Worm (Caenorhabditis elegans) whole organism, L3 larva: ENCODE data around the gene fnta-1.

Experiments
- R02D3.7 ChIP-seq: fragments of 150-350 bp; optimal IDR thresholded peaks from 2 replicates; lab custom pipeline; 2014; ENCODE audit warnings: missing biosample characterization, missing genetic modification characterization
- ZK546.5 ChIP-seq: sonication (generic microtip); optimal IDR thresholded peaks from 2 replicates; lab custom pipeline; 2017; ENCODE audit warnings: missing biosample characterization, missing genetic modification characterization
- aly-2 ChIP-seq: fragments of 150-350 bp; optimal IDR thresholded peaks from 2 replicates; lab custom pipeline; 2014; ENCODE audit warnings: missing biosample characterization, missing genetic modification characterization
- ama-1 ChIP-seq: fragments of 150-350 bp; optimal IDR thresholded peaks from 2 replicates; lab custom pipeline; 2018
- ceh-16 ChIP-seq: sonication (generic microtip); optimal IDR thresholded peaks from 2 replicates; lab custom pipeline; 2017; ENCODE audit warnings: missing biosample characterization, missing genetic modification characterization
- ceh-28 ChIP-seq: fragments of 150-350 bp; optimal IDR thresholded peaks from 2 replicates; lab custom pipeline; 2014; ENCODE audit warnings: missing biosample characterization, missing genetic modification reagents, missing genetic modification characterization
- ceh-82 ChIP-seq: fragments of 150-350 bp; optimal IDR thresholded peaks from 2 replicates; lab custom pipeline; 2014; ENCODE audit warnings: missing biosample characterization, missing genetic modification characterization
- ceh-9 ChIP-seq: sonication (generic microtip); optimal IDR thresholded peaks from 2 replicates; lab custom pipeline; 2018; ENCODE audit warnings: missing biosample characterization, missing genetic modification characterization
- daf-12 ChIP-seq: fragments of 150-350 bp; optimal IDR thresholded peaks from 2 replicates; lab custom pipeline; 2014; ENCODE audit warnings: missing biosample characterization, missing genetic modification reagents, missing genetic modification characterization
- egl-27 ChIP-seq: sonication (generic microtip); optimal IDR thresholded peaks from 4 replicates; lab custom pipeline; 2017; ENCODE audit warnings: missing biosample characterization, missing genetic modification reagents, missing genetic modification characterization
- egl-5 ChIP-seq: fragments of 150-350 bp; optimal IDR thresholded peaks from 2 replicates; lab custom pipeline; 2017; ENCODE audit warnings: missing biosample characterization, missing genetic modification reagents, missing genetic modification characterization, inconsistent platforms
- elt-1 ChIP-seq: fragments of 150-350 bp; optimal IDR thresholded peaks from 2 replicates; lab custom pipeline; 2014; ENCODE audit warnings: missing biosample characterization, missing genetic modification characterization
- elt-2 ChIP-seq: sonication (generic microtip); optimal IDR thresholded peaks from 2 replicates; lab custom pipeline; 2016; ENCODE audit warnings: missing genetic modification reagents, mild to moderate bottlenecking, missing genetic modification characterization, missing compliant biosample characterization
- elt-3 ChIP-seq, 3 experiments: fragments of 150-350 bp in 1 of 3; sonication (generic microtip) in 2 of 3; optimal IDR thresholded peaks; 2 replicates in 2 of 3; 4 replicates in 1 of 3; lab custom pipeline; 2014 to 2017; ENCODE audit warnings: missing biosample characterization in 3 of 3, missing genetic modification characterization in 3 of 3
- eor-1 ChIP-seq, 2 experiments: fragments of 150-350 bp; optimal IDR thresholded peaks; 2 replicates each; lab custom pipeline; 2014 to 2018; ENCODE audit warnings: missing biosample characterization in 2 of 2, missing genetic modification characterization in 2 of 2
- fkh-10 ChIP-seq: sonication (generic microtip); optimal IDR thresholded peaks from 2 replicates; lab custom pipeline; 2017; ENCODE audit warnings: missing biosample characterization, missing genetic modification reagents, missing genetic modification characterization
- fkh-2 ChIP-seq: fragments of 150-350 bp; optimal IDR thresholded peaks from 2 replicates; lab custom pipeline; 2014; ENCODE audit warnings: missing biosample characterization, missing genetic modification reagents, missing genetic modification characterization
- fos-1 ChIP-seq: fragments of 150-350 bp; optimal IDR thresholded peaks from 2 replicates; lab custom pipeline; 2014; ENCODE audit warnings: missing biosample characterization, missing genetic modification characterization
- hmg-11 ChIP-seq: sonication (generic microtip); optimal IDR thresholded peaks from 2 replicates; lab custom pipeline; 2016; ENCODE audit warnings: missing genetic modification characterization, missing compliant biosample characterization
- jun-1 ChIP-seq: fragments of 150-350 bp; optimal IDR thresholded peaks from 2 replicates; lab custom pipeline; 2014; ENCODE audit warnings: missing biosample characterization, missing genetic modification reagents, missing genetic modification characterization
- lin-15B ChIP-seq: fragments of 150-350 bp; optimal IDR thresholded peaks from 2 replicates; lab custom pipeline; 2014; ENCODE audit warnings: missing biosample characterization, missing genetic modification characterization
- mdl-1 ChIP-seq: fragments of 150-350 bp; optimal IDR thresholded peaks from 2 replicates; lab custom pipeline; 2014; ENCODE audit warnings: missing biosample characterization, missing genetic modification characterization
- nfya-1 ChIP-seq: sonication (generic microtip); optimal IDR thresholded peaks from 2 replicates; lab custom pipeline; 2017; ENCODE audit warnings: missing genetic modification characterization, mild to moderate bottlenecking, missing compliant biosample characterization, antibody characterized with exemption, moderate library complexity; ENCODE audit not compliant: insufficient read depth
- nhr-11 ChIP-seq: fragments of 150-350 bp; optimal IDR thresholded peaks from 2 replicates; lab custom pipeline; 2014; ENCODE audit warnings: missing biosample characterization, missing genetic modification characterization
- nhr-12 ChIP-seq: fragments of 150-350 bp; optimal IDR thresholded peaks from 2 replicates; lab custom pipeline; 2014; ENCODE audit warnings: missing biosample characterization, missing genetic modification characterization
- nhr-23 ChIP-seq: fragments of 150-350 bp; optimal IDR thresholded peaks from 2 replicates; lab custom pipeline; 2014; ENCODE audit warnings: missing biosample characterization, missing genetic modification reagents, missing genetic modification characterization
- nhr-237 ChIP-seq: fragments of 150-350 bp; optimal IDR thresholded peaks from 2 replicates; lab custom pipeline; 2014; ENCODE audit warnings: missing biosample characterization, missing genetic modification characterization
- nhr-25 ChIP-seq: sonication (generic microtip); optimal IDR thresholded peaks from 2 replicates; lab custom pipeline; 2017; ENCODE audit warnings: missing biosample characterization, missing genetic modification characterization
- nhr-28 ChIP-seq: fragments of 150-350 bp; optimal IDR thresholded peaks from 2 replicates; lab custom pipeline; 2014; ENCODE audit warnings: missing biosample characterization, missing genetic modification characterization
- nhr-43 ChIP-seq: sonication (generic microtip); optimal IDR thresholded peaks from 2 replicates; lab custom pipeline; 2016; ENCODE audit warnings: mild to moderate bottlenecking, missing genetic modification characterization, missing compliant biosample characterization; ENCODE audit not compliant: poor library complexity, severe bottlenecking
- nhr-76 ChIP-seq: fragments of 150-350 bp; sonication (generic microtip); optimal IDR thresholded peaks from 5 replicates; lab custom pipeline; 2014; ENCODE audit warnings: missing biosample characterization, missing genetic modification characterization
- nhr-77 ChIP-seq: fragments of 150-350 bp; optimal IDR thresholded peaks from 2 replicates; lab custom pipeline; 2014; ENCODE audit warnings: missing biosample characterization, missing genetic modification characterization
- pha-4 ChIP-seq: fragments of 150-350 bp; optimal IDR thresholded peaks from 2 replicates; lab custom pipeline; 2014; ENCODE audit warnings: missing biosample characterization, missing genetic modification reagents, missing genetic modification characterization
- pqm-1 ChIP-seq: fragments of 150-350 bp; optimal IDR thresholded peaks from 2 replicates; lab custom pipeline; 2017; ENCODE audit warnings: missing biosample characterization, missing genetic modification characterization, inconsistent platforms
- sea-2 ChIP-seq: fragments of 150-350 bp; sonication (generic microtip); optimal IDR thresholded peaks from 4 replicates; lab custom pipeline; 2014; ENCODE audit warnings: missing biosample characterization, missing genetic modification reagents, missing genetic modification characterization
- skn-1 ChIP-seq: fragments of 150-350 bp; optimal IDR thresholded peaks from 2 replicates; lab custom pipeline; 2014; ENCODE audit warnings: missing biosample characterization, missing genetic modification characterization
- snpc-4 ChIP-seq: fragments of 150-350 bp; optimal IDR thresholded peaks from 2 replicates; lab custom pipeline; 2014; ENCODE audit warnings: missing biosample characterization, missing genetic modification characterization
- tbx-2 ChIP-seq: sonication (generic microtip); optimal IDR thresholded peaks from 2 replicates; lab custom pipeline; 2016; ENCODE audit warnings: mild to moderate bottlenecking, missing genetic modification characterization, missing compliant biosample characterization
- unc-39 ChIP-seq: sonication (generic microtip); optimal IDR thresholded peaks from 4 replicates; lab custom pipeline; 2017; ENCODE audit warnings: missing biosample characterization, missing genetic modification characterization
- unc-62 ChIP-seq: fragments of 150-350 bp; sonication (generic microtip); optimal IDR thresholded peaks from 4 replicates; lab custom pipeline; 2014; ENCODE audit warnings: missing biosample characterization, missing genetic modification reagents, missing genetic modification characterization
- ztf-11 ChIP-seq: fragments of 150-350 bp; optimal IDR thresholded peaks from 2 replicates; lab custom pipeline; 2014; ENCODE audit warnings: missing biosample characterization, missing genetic modification characterization
- ztf-4 ChIP-seq: fragments of 150-350 bp; optimal IDR thresholded peaks from 2 replicates; lab custom pipeline; 2014; ENCODE audit warnings: missing biosample characterization, missing genetic modification characterization

fnta-1 gene

ce11 chrIV:266148-266547 is 26.0 kb upstream of the fnta-1 start, which contains the start of gene T21D12.12:
T21D12.12 (plus strand) TSS chrIV:266448.
- TF ChIP-seq pha-4 (tag; lab: Kevin White, UChicago) = peak; percentile 6
- TF ChIP-seq egl-27 (tag; lab: Kevin White, UChicago) = no peak

- TF ChIP-seq ztf-4 (tag; lab: Kevin White, UChicago) (no peak), ceh-9 (tag; lab: Kevin White, UChicago) (no peak), R02D3.7 (tag; lab: Kevin White, UChicago) (no peak), nhr-28 (tag; lab: Kevin White, UChicago) (no peak), nhr-43 (tag; lab: Kevin White, UChicago) (no peak), jun-1 (no peak), pqm-1 (no peak), fkh-10 (GFP tag; lab: Kevin White, UChicago) (no peak), elt-2 (tag; lab: Kevin White, UChicago) (no peak), tbx-2 (tag; lab: Kevin White, UChicago) (no peak), lin-15B (tag; lab: Kevin White, UChicago) (peak; percentile 38), nhr-77 (tag; lab: Kevin White, UChicago) (no peak), nhr-25 (tag; lab: Kevin White, UChicago) (no peak), ama-1 (no peak), elt-3 (tag; optimal IDR thresholded peaks at IDR 0.05; lab: Kevin White, UChicago) (no peak), unc-39 (tag; lab: Kevin White, UChicago) (no peak), nhr-11 (tag; lab: Kevin White, UChicago) (no peak), ceh-16 (tag; lab: Kevin White, UChicago) (no peak), fos-1 (tag; lab: Kevin White, UChicago) (no peak), pha-4 (tag; lab: Kevin White, UChicago) (peak; percentile 26), nhr-23 (tag; lab: Kevin White, UChicago) (no peak), ceh-28 (tag; lab: Kevin White, UChicago) (peak; percentile 51), hmg-11 (peak; percentile 84), nhr-237 (tag; lab: Kevin White, UChicago) (no peak), sea-2 (no peak), skn-1 (tag; lab: Kevin White, UChicago) (no peak), ztf-11 (no peak), egl-27 (tag; lab: Kevin White, UChicago) (no peak), unc-62 (GFP tag; lab: Kevin White, UChicago) (no peak), aly-2 (tag; lab: Kevin White, UChicago) (no peak), snpc-4 (tag; lab: Kevin White, UChicago) (no peak), nhr-76 (tag; lab: Kevin White, UChicago) (no peak), ceh-82 (tag; lab: Kevin White, UChicago) (no peak), fkh-2 (tag; lab: Kevin White, UChicago) (no peak), elt-1 (no peak), mdl-1 (tag; lab: Kevin White, UChicago) (no peak), nfya-1 (peak; percentile 52), eor-1 (tag; optimal IDR thresholded peaks at IDR 0.05; lab: Kevin White, UChicago) (no peak), nhr-12 (tag; lab: Kevin White, UChicago) (no peak), daf-12 (tag; lab: Kevin White, UChicago) (no peak), egl-5 (tag; lab: Kevin White, UChicago) (no peak), ZK546.5 (tag; lab: Kevin White, UChicago) (no peak)
Measured at ce11 chrIV:264182-264709, 24.1 kb upstream of the fnta-1 start, which contains the start of gene pat-6. pat-6 (minus strand) TSS chrIV:264232.

ce11 chrIV:262460-262859 is 22.4 kb upstream of the fnta-1 start:
- TF ChIP-seq tbx-2 (tag; lab: Kevin White, UChicago) (no peak), hmg-11 (no peak), unc-39 (tag; lab: Kevin White, UChicago) (no peak), nfya-1 (no peak), nhr-23 (tag; lab: Kevin White, UChicago) (no peak)
